Fruit fly (Drosophila melanogaster) whole organism, embryonic: Measurements from ENCODE around the gene HP1b.

Source experiments
- C15 ChIP-seq: fragments of 200-800 bp; sonication (Bioruptor generic); IDR thresholded peaks from 3 replicates; pipeline ENCODE4 v1.3.6; 2022; ENCODE audit warnings: missing biosample characterization, missing genetic modification characterization
- CG10274 ChIP-seq: fragments of 200-800 bp; sonication (Bioruptor generic); optimal IDR thresholded peaks from 3 replicates; lab custom pipeline; 2017; ENCODE audit warnings: missing biosample characterization, mild to moderate bottlenecking, missing genetic modification characterization
- CG10321 ChIP-seq: fragments of 200-800 bp; sonication (Bioruptor generic); IDR thresholded peaks from 2 replicates; pipeline ENCODE4 v1.3.6; 2022; ENCODE audit warnings: missing biosample characterization, missing genetic modification characterization
- CG11695 ChIP-seq: fragments of 200-800 bp; sonication (Bioruptor generic); IDR thresholded peaks from 3 replicates; pipeline ENCODE4 v1.3.6; 2022; ENCODE audit warnings: missing biosample characterization, missing genetic modification characterization
- CG12942 ChIP-seq: fragments of 200-800 bp; sonication (Bioruptor generic); optimal IDR thresholded peaks from 3 replicates; lab custom pipeline; 2016; ENCODE audit warnings: missing biosample characterization, missing genetic modification characterization
- CG13424 ChIP-seq: fragments of 200-800 bp; sonication (Bioruptor generic); optimal IDR thresholded peaks from 2 replicates; lab custom pipeline; 2019; ENCODE audit warnings: missing biosample characterization, mild to moderate bottlenecking, missing genetic modification characterization, moderate library complexity
- CG15696 ChIP-seq: fragments of 200-800 bp; sonication (Bioruptor generic); optimal IDR thresholded peaks from 2 replicates; lab custom pipeline; 2019; ENCODE audit warnings: missing biosample characterization, mild to moderate bottlenecking, missing genetic modification characterization, moderate library complexity
- CG18011 ChIP-seq: fragments of 200-800 bp; sonication (Bioruptor generic); optimal IDR thresholded peaks from 2 replicates; lab custom pipeline; 2017; ENCODE audit warnings: missing biosample characterization, missing genetic modification characterization, mild to moderate bottlenecking, moderate library complexity, missing genotype
- CG1832 ChIP-seq: fragments of 200-800 bp; sonication (Bioruptor generic); optimal IDR thresholded peaks from 2 replicates; lab custom pipeline; 2017; ENCODE audit warnings: missing biosample characterization, mild to moderate bottlenecking, missing genetic modification characterization, inconsistent platforms
- CG2120 ChIP-seq: fragments of 200-800 bp; sonication (Bioruptor generic); optimal IDR thresholded peaks from 3 replicates; lab custom pipeline; 2016; ENCODE audit warnings: missing biosample characterization, missing genetic modification characterization
- CG2199 ChIP-seq: fragments of 200-800 bp; sonication (Bioruptor generic); IDR thresholded peaks from 3 replicates; pipeline ENCODE4 v1.3.6; 2022; ENCODE audit warnings: missing biosample characterization, missing genetic modification characterization
- CG3847 ChIP-seq: fragments of 200-800 bp; sonication (Bioruptor generic); IDR thresholded peaks from 2 replicates; pipeline ENCODE4 v1.3.6; 2022; ENCODE audit warnings: missing biosample characterization, missing genetic modification characterization
- CG43689 ChIP-seq: fragments of 200-800 bp; sonication (Bioruptor generic); IDR thresholded peaks from 2 replicates; pipeline ENCODE4 v1.3.6; 2022; ENCODE audit warnings: missing biosample characterization, missing genetic modification characterization
- CG6765 ChIP-seq: fragments of 200-800 bp; sonication (Bioruptor generic); optimal IDR thresholded peaks from 3 replicates; lab custom pipeline; 2017; ENCODE audit warnings: missing biosample characterization, mild to moderate bottlenecking, missing genetic modification characterization
- CG8281 ChIP-seq: fragments of 200-800 bp; sonication (Bioruptor generic); optimal IDR thresholded peaks from 2 replicates; lab custom pipeline; 2018; ENCODE audit warnings: missing biosample characterization, mild to moderate bottlenecking, missing genetic modification characterization, moderate library complexity
- CrebB ChIP-seq: fragments of 200-800 bp; sonication (Bioruptor generic); optimal IDR thresholded peaks from 3 replicates; lab custom pipeline; 2018; ENCODE audit warnings: missing biosample characterization, mild to moderate bottlenecking, missing genetic modification characterization
- D19A ChIP-seq: fragments of 200-800 bp; optimal IDR thresholded peaks from 3 replicates; lab custom pipeline; 2019; ENCODE audit warnings: missing biosample characterization, mild to moderate bottlenecking, missing genetic modification characterization, moderate library complexity
- Dad ChIP-seq: fragments of 200-800 bp; sonication (Bioruptor generic); optimal IDR thresholded peaks from 3 replicates; lab custom pipeline; 2016; ENCODE audit warnings: missing biosample characterization, missing genetic modification characterization
- Dek ChIP-seq: fragments of 200-800 bp; sonication (Bioruptor generic); optimal IDR thresholded peaks from 3 replicates; lab custom pipeline; 2019; ENCODE audit warnings: missing biosample characterization, mild to moderate bottlenecking, missing genetic modification characterization, moderate library complexity
- Dip3 ChIP-seq: fragments of 200-800 bp; sonication (Bioruptor generic); optimal IDR thresholded peaks from 3 replicates; lab custom pipeline; 2016; ENCODE audit warnings: missing biosample characterization, missing genetic modification characterization
- Drgx ChIP-seq: fragments of 200-800 bp; sonication (Bioruptor generic); IDR thresholded peaks from 2 replicates; pipeline ENCODE4 v1.3.6; 2022; ENCODE audit warnings: missing biosample characterization, missing genetic modification characterization
- Elba2 ChIP-seq: fragments of 200-800 bp; sonication (Bioruptor generic); optimal IDR thresholded peaks from 3 replicates; lab custom pipeline; 2016; ENCODE audit warnings: missing biosample characterization, missing genetic modification characterization
- Fer2 ChIP-seq: fragments of 200-800 bp; sonication (Bioruptor generic); optimal IDR thresholded peaks from 2 replicates; lab custom pipeline; 2018; ENCODE audit warnings: missing biosample characterization, mild to moderate bottlenecking, missing genetic modification characterization, moderate library complexity
- Hr39 ChIP-seq: fragments of >200 bp; optimal IDR thresholded peaks from 2 replicates; lab custom pipeline; 2017
- Hr51 ChIP-seq, 2 experiments: fragments of 200-800 bp; sonication (Bioruptor generic); optimal IDR thresholded peaks; 2 replicates in 1 of 2; 3 replicates in 1 of 2; lab custom pipeline; 2016 to 2018; ENCODE audit warnings: missing biosample characterization in 2 of 2, missing genetic modification characterization in 2 of 2, mild to moderate bottlenecking in 1 of 2, moderate library complexity in 1 of 2
- Meics ChIP-seq: fragments of 200-800 bp; sonication (Bioruptor generic); optimal IDR thresholded peaks from 2 replicates; lab custom pipeline; 2017; ENCODE audit warnings: missing biosample characterization, mild to moderate bottlenecking, missing genetic modification characterization
- Oaz ChIP-seq: fragments of 200-800 bp; sonication (Bioruptor generic); IDR thresholded peaks from 2 replicates; pipeline ENCODE4 v1.3.6; 2022; ENCODE audit warnings: missing biosample characterization, missing genetic modification characterization
- PHDP ChIP-seq: fragments of 200-800 bp; sonication (Bioruptor generic); optimal IDR thresholded peaks from 3 replicates; lab custom pipeline; 2018; ENCODE audit warnings: missing biosample characterization, mild to moderate bottlenecking, missing genetic modification characterization, moderate library complexity
- Side ChIP-seq: fragments of 200-800 bp; sonication (Bioruptor generic); optimal IDR thresholded peaks from 2 replicates; lab custom pipeline; 2016; ENCODE audit warnings: missing biosample characterization, missing genetic modification characterization
- Six4 ChIP-seq: fragments of 200-800 bp; sonication (Bioruptor generic); optimal IDR thresholded peaks from 2 replicates; lab custom pipeline; 2016; ENCODE audit warnings: missing biosample characterization, missing genetic modification characterization
- Ssrp ChIP-seq: fragments of 200-800 bp; sonication (Bioruptor generic); optimal IDR thresholded peaks from 2 replicates; lab custom pipeline; 2018; ENCODE audit warnings: missing biosample characterization, mild to moderate bottlenecking, missing genetic modification characterization, moderate library complexity
- Vsx1 ChIP-seq: fragments of 200-800 bp; sonication (Bioruptor generic); optimal IDR thresholded peaks from 2 replicates; lab custom pipeline; 2017; ENCODE audit warnings: missing biosample characterization, mild to moderate bottlenecking, missing genetic modification characterization, missing genetic modification reagents
- ap ChIP-seq: fragments of 200-800 bp; sonication (Bioruptor generic); IDR thresholded peaks from 2 replicates; pipeline ENCODE4 v1.3.6; 2022; ENCODE audit warnings: missing biosample characterization, missing genetic modification characterization
- bab2 ChIP-seq: fragments of 200-800 bp; sonication (Bioruptor generic); optimal IDR thresholded peaks from 2 replicates; lab custom pipeline; 2016; ENCODE audit warnings: missing biosample characterization, missing genetic modification characterization
- cad ChIP-seq: fragments of >200 bp; optimal IDR thresholded peaks from 2 replicates; lab custom pipeline; 2017; ENCODE audit warnings: missing biosample characterization, missing genetic modification characterization
- chinmo ChIP-seq: fragments of 200-800 bp; sonication (Bioruptor generic); IDR thresholded peaks from 4 replicates; pipeline ENCODE4 v1.3.6; 2022; ENCODE audit warnings: missing biosample characterization, missing genetic modification characterization; ENCODE audit not compliant: partially characterized antibody
- da ChIP-seq: fragments of 200-800 bp; sonication (Bioruptor generic); optimal IDR thresholded peaks from 2 replicates; lab custom pipeline; 2016; ENCODE audit warnings: missing biosample characterization, missing genetic modification characterization
- dpn ChIP-seq, 2 experiments: fragments of 200-800 bp; sonication (Bioruptor generic); optimal IDR thresholded peaks; 3 replicates each; lab custom pipeline; 2016; ENCODE audit warnings: missing biosample characterization in 2 of 2, missing genetic modification characterization in 2 of 2
- esg ChIP-seq: fragments of 200-800 bp; sonication (Bioruptor generic); conservative IDR thresholded peaks from 2 replicates; pipeline ENCODE4 v1.3.6; 2022; ENCODE audit warnings: missing biosample characterization, missing genetic modification characterization
- ewg ChIP-seq: fragments of 200-800 bp; sonication (Bioruptor generic); optimal IDR thresholded peaks from 3 replicates; lab custom pipeline; 2017; ENCODE audit warnings: mild to moderate bottlenecking, missing biosample characterization, missing genetic modification reagents, missing genetic modification characterization
- gsb ChIP-seq: fragments of 200-800 bp; sonication (Bioruptor generic); IDR thresholded peaks from 2 replicates; pipeline ENCODE4 v1.3.6; 2022; ENCODE audit warnings: missing biosample characterization, missing genetic modification characterization
- hb ChIP-seq: fragments of 200-800 bp; sonication (Bioruptor generic); IDR thresholded peaks from 3 replicates; pipeline ENCODE4 v1.3.6; 2022; ENCODE audit warnings: missing biosample characterization, missing genetic modification characterization; ENCODE audit not compliant: partially characterized antibody
- jumu ChIP-seq: fragments of 200-800 bp; sonication (Bioruptor generic); optimal IDR thresholded peaks from 3 replicates; lab custom pipeline; 2016; ENCODE audit warnings: missing biosample characterization, missing genetic modification characterization
- knrl ChIP-seq: fragments of 200-800 bp; sonication (Bioruptor generic); IDR thresholded peaks from 3 replicates; pipeline ENCODE4 v1.3.6; 2022; ENCODE audit warnings: missing biosample characterization, missing genetic modification characterization; ENCODE audit not compliant: partially characterized antibody
- luna ChIP-seq: fragments of 200-800 bp; sonication (Bioruptor generic); optimal IDR thresholded peaks from 2 replicates; lab custom pipeline; 2016; ENCODE audit warnings: missing biosample characterization, missing genetic modification characterization
- peb ChIP-seq: fragments of 200-800 bp; sonication (Bioruptor generic); IDR thresholded peaks from 2 replicates; pipeline ENCODE4 v1.3.6; 2022; ENCODE audit warnings: missing biosample characterization, missing genetic modification characterization
- run ChIP-seq: fragments of 200-800 bp; sonication (Bioruptor generic); optimal IDR thresholded peaks from 3 replicates; lab custom pipeline; 2018; ENCODE audit warnings: missing biosample characterization, mild to moderate bottlenecking, missing genetic modification characterization
- sd ChIP-seq: fragments of 200-800 bp; sonication (Bioruptor generic); optimal IDR thresholded peaks from 3 replicates; lab custom pipeline; 2018; ENCODE audit warnings: missing biosample characterization, mild to moderate bottlenecking, missing genetic modification characterization, moderate library complexity
- sima ChIP-seq: fragments of 200-800 bp; sonication (Bioruptor generic); optimal IDR thresholded peaks from 2 replicates; lab custom pipeline; 2016; ENCODE audit warnings: missing biosample characterization, missing genetic modification characterization
- trem ChIP-seq: fragments of 200-800 bp; optimal IDR thresholded peaks from 3 replicates; lab custom pipeline; 2019; ENCODE audit warnings: missing biosample characterization, mild to moderate bottlenecking, missing genetic modification characterization, moderate library complexity

The HP1b gene

dm6 chrX:9109072-9109844 is 28.4 kb downstream of the HP1b start (continued):
- TF ChIP-seq ap (GFP tag; lab: Robert Waterston, UW) (no peak), Meics (peak; percentile 51), gsb (GFP tag; lab: Robert Waterston, UW) (no peak), Fer2 (no peak), Oaz (GFP tag; lab: Robert Waterston, UW) (no peak), D19A (no peak), dpn (GFP tag; optimal IDR thresholded peaks at IDR 0.05; lab: Kevin White, UChicago) (peak; percentile 42 to 46), CrebB (tag; lab: Kevin White, UChicago) (no peak), PHDP (tag; lab: Kevin White, UChicago) (peak; percentile 32), esg (0 out of 2 replicates have a peak, but pooled peaks have one; percentile 32), CG43689 (GFP tag; lab: Robert Waterston, UW) (no peak), Elba2 (GFP tag; lab: Kevin White, UChicago) (peak; percentile 11), CG8281 (tag; lab: Kevin White, UChicago) (no peak), Six4 (peak; percentile 41), Drgx (GFP tag; lab: Robert Waterston, UW) (peak; percentile 53), jumu (GFP tag; lab: Kevin White, UChicago) (peak; percentile 45), CG6765 (no peak), CG18011 (GFP tag; lab: Kevin White, UChicago) (no peak), CG15696 (tag; lab: Kevin White, UChicago) (peak; percentile 35), sd (tag; lab: Kevin White, UChicago) (no peak), cad (GFP tag; lab: Kevin White, UChicago) (no peak), trem (peak; percentile 25), hb (GFP tag; lab: Robert Waterston, UW) (no peak), luna (GFP tag; lab: Kevin White, UChicago) (no peak), Hr39 (lab: Kevin White, UChicago) (no peak), Ssrp (tag; lab: Kevin White, UChicago) (peak; percentile 56), chinmo (GFP tag; lab: Robert Waterston, UW) (no peak), CG11695 (GFP tag; lab: Robert Waterston, UW) (peak; percentile 40; the same call in 1 of the 3 replicates), Dek (peak; percentile 37), ewg (GFP tag; lab: Kevin White, UChicago) (peak; percentile 40), CG13424 (peak; percentile 32), CG2199 (GFP tag; lab: Robert Waterston, UW) (no peak), Vsx1 (no peak), bab2 (peak; percentile 52), peb (GFP tag; lab: Robert Waterston, UW) (peak; percentile 29; the same call in 1 of the 2 replicates), knrl (GFP tag; lab: Robert Waterston, UW) (0 out of 3 replicates have a peak, but pooled peaks have one; percentile 22), Dad (GFP tag; lab: Kevin White, UChicago) (peak; percentile 36), C15 (no peak), CG2120 (GFP tag; lab: Kevin White, UChicago) (peak; percentile 65), Dip3 (GFP tag; lab: Kevin White, UChicago) (peak; percentile 61), Hr51 (GFP tag; optimal IDR thresholded peaks at IDR 0.05; lab: Kevin White, UChicago) (peak in 1 of 2 experiments; percentile 59), CG1832 (GFP tag; lab: Kevin White, UChicago) (peak; percentile 52), CG10274 (GFP tag; lab: Kevin White, UChicago) (no peak), CG3847 (peak; percentile 22), sima (no peak), Side (GFP tag; lab: Kevin White, UChicago) (no peak), CG12942 (peak; percentile 21), da (GFP tag; lab: Kevin White, UChicago) (no peak), run (tag; lab: Kevin White, UChicago) (no peak), CG10321 (GFP tag; lab: Robert Waterston, UW) (peak; percentile 35; the same call in 1 of the 2 replicates)
